Worm (Caenorhabditis elegans) whole organism, early embryonic: ENCODE measurements around the gene R04B5.11.

Source experiments
- F13C5.2 ChIP-seq: sonication (generic microtip); optimal IDR thresholded peaks from 2 replicates; lab custom pipeline; 2017; ENCODE audit warnings: mild to moderate bottlenecking, missing genetic modification characterization, inconsistent platforms, missing compliant biosample characterization
- ama-1 ChIP-seq: fragments of 150-350 bp; optimal IDR thresholded peaks from 2 replicates; lab custom pipeline; 2014
- ceh-13 ChIP-seq: fragments of 200-800 bp; sonication (Bioruptor generic); optimal IDR thresholded peaks from 2 replicates; lab custom pipeline; 2018; ENCODE audit warnings: mild to moderate bottlenecking, missing genetic modification characterization, missing compliant biosample characterization
- ceh-36 ChIP-seq: sonication (generic microtip); optimal IDR thresholded peaks from 2 replicates; lab custom pipeline; 2016; ENCODE audit warnings: missing genetic modification characterization, inconsistent platforms, missing compliant biosample characterization
- ets-7 ChIP-seq: sonication (generic microtip); optimal IDR thresholded peaks from 2 replicates; lab custom pipeline; 2016; ENCODE audit warnings: missing genotype, missing genetic modification characterization, missing compliant biosample characterization
- flt-1 ChIP-seq: fragments of 200-800 bp; sonication (Bioruptor generic); IDR thresholded peaks from 2 replicates; pipeline ENCODE4 v1.3.6; 2022; ENCODE audit warnings: missing genetic modification characterization, missing compliant biosample characterization
- hmbx-1 ChIP-seq: sonication (generic microtip); optimal IDR thresholded peaks from 2 replicates; lab custom pipeline; 2016; ENCODE audit warnings: mild to moderate bottlenecking, missing genetic modification characterization, missing compliant biosample characterization
- hmg-4 ChIP-seq: fragments of 200-800 bp; sonication (Bioruptor generic); optimal IDR thresholded peaks from 2 replicates; lab custom pipeline; 2018; ENCODE audit warnings: mild to moderate bottlenecking, missing genetic modification characterization, missing compliant biosample characterization
- scrt-1 ChIP-seq: fragments of 200-800 bp; sonication (Bioruptor generic); IDR thresholded peaks from 2 replicates; pipeline ENCODE4 v1.3.6; 2022; ENCODE audit warnings: missing genetic modification characterization, missing compliant biosample characterization
- tbx-37 ChIP-seq: fragments of 200-800 bp; sonication (Bioruptor generic); conservative IDR thresholded peaks from 2 replicates; pipeline ENCODE4 v1.3.6; 2022; ENCODE audit warnings: missing genetic modification reagents, missing genetic modification characterization, missing compliant biosample characterization

DNA sequence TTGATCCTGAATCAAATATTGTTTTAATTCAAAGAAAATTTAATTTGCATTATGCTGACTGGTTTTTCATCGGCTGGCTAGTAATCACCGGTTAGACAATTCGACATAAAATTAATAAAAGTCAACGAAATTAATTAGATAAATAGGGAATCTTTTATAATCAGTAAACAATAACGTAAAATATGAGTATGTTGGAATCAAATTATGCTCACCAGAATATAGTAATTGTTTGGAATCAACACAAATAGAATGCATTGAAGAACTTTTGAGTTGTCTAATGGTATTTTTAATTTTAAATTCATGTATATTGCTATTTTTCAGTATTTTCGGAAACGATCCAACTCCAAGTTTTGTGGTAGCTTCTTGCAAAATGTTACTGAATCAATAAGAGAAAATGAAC is 14.4 kb upstream of the R04B5.11 start, which contains the start of gene C08B6.2:
- no peak for TF ChIP-seq ama-1
- no peak for TF ChIP-seq F13C5.2 (tag; lab: Kevin White, UChicago)
- TF ChIP-seq hmbx-1 (tag; lab: Kevin White, UChicago) = no peak
- TF ChIP-seq scrt-1 = no peak
- TF ChIP-seq hmg-4 (GFP tag; lab: Kevin White, UChicago) = no peak
- TF ChIP-seq ceh-13 (GFP tag; lab: Kevin White, UChicago) = no peak
- TF ChIP-seq ceh-36 (tag; lab: Kevin White, UChicago) = no peak
- no peak for TF ChIP-seq flt-1 (GFP tag; lab: Robert Waterston, UW)
- no peak for TF ChIP-seq ets-7 (tag; lab: Kevin White, UChicago)
- no peak for TF ChIP-seq tbx-37 (GFP tag; lab: Robert Waterston, UW)
